Fruit fly (Drosophila melanogaster): Measurements from ENCODE around the gene Or35a.
A peak's percentile ranks its signal among the peaks of the same experiment; 100 is the strongest.

The Or35a gene

DNA sequence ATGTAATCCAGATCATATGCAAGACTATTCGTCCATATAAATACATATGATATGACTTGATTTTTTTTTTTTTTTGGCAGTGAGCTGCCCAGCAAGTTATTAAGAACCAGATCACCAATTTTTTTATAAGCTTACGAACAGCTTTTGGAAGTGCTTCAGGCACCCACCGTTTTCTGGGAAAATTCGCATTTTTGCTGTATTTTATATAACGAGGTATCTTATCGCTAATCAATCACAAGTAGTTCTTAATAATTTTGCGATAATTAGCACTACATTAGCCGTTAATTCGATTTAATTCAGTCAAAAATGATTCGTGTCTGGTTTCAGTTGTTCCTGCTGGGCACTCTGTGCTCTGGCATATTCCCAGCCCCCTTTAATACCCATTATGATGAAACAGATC lies 5.0 kb upstream of the Or35a start, which contains the start of gene CG7631:
CG7631 (plus strand) TSS at position 301 of the 400 bp plus-strand sequence.
- no peak for TF ChIP-seq rib (GFP tag; IDR thresholded peaks at IDR 0.05)
- TF ChIP-seq CG14441 (GFP tag; IDR thresholded peaks at IDR 0.05): no peak
- TF ChIP-seq ro (GFP tag; IDR thresholded peaks at IDR 0.05): no peak
- TF ChIP-seq Ets65A (GFP tag): peak; percentile 20

DNA sequence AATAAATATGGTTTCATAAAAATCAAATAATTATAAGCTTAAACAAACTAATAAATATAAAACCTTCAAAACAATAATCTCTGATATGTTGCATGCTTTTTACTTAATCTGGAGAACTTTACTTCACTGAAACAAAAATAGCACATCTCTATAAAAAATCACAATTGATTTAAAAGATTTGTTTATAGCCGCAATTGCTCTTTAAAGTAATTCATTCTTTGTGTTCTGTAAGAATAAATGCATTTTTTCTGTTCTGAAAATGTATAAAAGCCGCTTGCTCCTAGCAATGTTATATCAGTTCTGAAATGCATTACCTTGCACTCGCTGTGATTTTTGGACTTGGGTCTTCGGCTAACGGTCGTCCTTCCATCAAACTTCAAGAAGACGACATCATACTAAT lies 6.7 kb downstream of the Or35a start, which contains the start of gene CG11865:
CG11865 (plus strand) TSS at position 301 of the 400 bp plus-strand sequence.
- TF ChIP-seq CG14441 (GFP tag; IDR thresholded peaks at IDR 0.05): no peak
- no peak for TF ChIP-seq exex (tag; optimal IDR thresholded peaks at IDR 0.05)
- TF ChIP-seq CG31441 (GFP tag; IDR thresholded peaks at IDR 0.05): no peak
- TF ChIP-seq bab2 (GFP tag; optimal IDR thresholded peaks at IDR 0.05): no peak
- no peak for TF ChIP-seq row (GFP tag; IDR thresholded peaks at IDR 0.05)
- no peak for TF ChIP-seq CG12744 (GFP tag; optimal IDR thresholded peaks at IDR 0.05)
- no peak for TF ChIP-seq CG4360 (GFP tag; IDR thresholded peaks at IDR 0.05)
- TF ChIP-seq wor (GFP tag; IDR thresholded peaks at IDR 0.05): no peak
- TF ChIP-seq slp2 (GFP tag; optimal IDR thresholded peaks at IDR 0.05): no peak
- TF ChIP-seq kay (GFP tag; optimal IDR thresholded peaks at IDR 0.05): no peak
- TF ChIP-seq az2 (GFP tag; optimal IDR thresholded peaks at IDR 0.05): no peak
- no peak for TF ChIP-seq CG30020 (tag; optimal IDR thresholded peaks at IDR 0.05)
- TF ChIP-seq CG18476 (GFP tag; optimal IDR thresholded peaks at IDR 0.05): no peak
- no peak for TF ChIP-seq Chrac-16 (GFP tag; optimal IDR thresholded peaks at IDR 0.05)
- no peak for TF ChIP-seq corto (GFP tag; optimal IDR thresholded peaks at IDR 0.05)
- no peak for TF ChIP-seq prd (optimal IDR thresholded peaks at IDR 0.05)
- no peak for TF ChIP-seq prd (GFP tag; IDR thresholded peaks at IDR 0.05)
- TF ChIP-seq ewg (GFP tag; optimal IDR thresholded peaks at IDR 0.05): no peak

DNA sequence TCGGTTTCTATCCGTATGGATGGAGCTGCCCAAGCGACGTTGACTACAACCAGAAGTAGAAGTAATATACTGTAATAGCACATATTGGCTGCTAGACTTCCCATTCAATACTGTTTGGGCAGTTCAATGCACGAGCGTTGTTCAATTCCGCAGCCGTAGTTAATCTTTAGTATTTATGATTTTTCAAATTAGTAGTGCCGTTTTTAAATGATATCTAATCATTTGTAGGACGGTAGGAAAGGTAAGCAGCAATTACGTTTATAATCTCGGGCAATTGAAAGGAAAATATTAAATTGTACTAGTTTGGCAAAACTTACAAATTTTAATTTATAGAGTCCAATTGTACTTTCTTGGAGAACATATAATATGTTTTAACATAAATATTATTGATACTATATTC lies 7.1 kb downstream of the Or35a start, which contains the start of gene CG15253:
CG15253 (minus strand) TSS at position 101 of the 400 bp plus-strand sequence.
- TF ChIP-seq Tbp (GFP tag; optimal IDR thresholded peaks at IDR 0.05) (no peak), CG12659 (GFP tag; optimal IDR thresholded peaks at IDR 0.05) (no peak), exex (tag; optimal IDR thresholded peaks at IDR 0.05) (peak; percentile 65)

DNA sequence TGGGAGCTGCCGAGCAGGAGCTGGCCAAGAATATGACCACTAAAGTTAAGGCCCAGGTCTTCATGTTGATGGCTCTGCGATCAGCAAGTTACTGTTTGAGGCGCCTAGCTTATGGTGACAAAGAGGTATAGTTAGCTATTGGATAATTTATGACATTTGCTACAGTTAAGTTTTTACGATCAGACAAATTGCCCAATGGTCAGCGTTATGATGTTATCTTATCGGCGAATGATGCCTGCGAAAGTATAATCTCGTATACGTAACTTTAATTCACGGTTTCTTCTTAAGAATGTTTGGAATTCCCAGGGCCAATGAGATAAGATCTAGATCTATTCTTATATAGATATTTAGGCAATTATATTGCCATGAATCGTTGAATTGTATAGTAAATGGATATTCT lies 8.6 kb downstream of the Or35a start, which contains the start of gene CG15254:
CG15254 (minus strand) TSS at position 101 of the 400 bp plus-strand sequence.
- TF ChIP-seq exex (tag; optimal IDR thresholded peaks at IDR 0.05) (peak; percentile 47), CG13424 (tag; optimal IDR thresholded peaks at IDR 0.05) (no peak)

DNA sequence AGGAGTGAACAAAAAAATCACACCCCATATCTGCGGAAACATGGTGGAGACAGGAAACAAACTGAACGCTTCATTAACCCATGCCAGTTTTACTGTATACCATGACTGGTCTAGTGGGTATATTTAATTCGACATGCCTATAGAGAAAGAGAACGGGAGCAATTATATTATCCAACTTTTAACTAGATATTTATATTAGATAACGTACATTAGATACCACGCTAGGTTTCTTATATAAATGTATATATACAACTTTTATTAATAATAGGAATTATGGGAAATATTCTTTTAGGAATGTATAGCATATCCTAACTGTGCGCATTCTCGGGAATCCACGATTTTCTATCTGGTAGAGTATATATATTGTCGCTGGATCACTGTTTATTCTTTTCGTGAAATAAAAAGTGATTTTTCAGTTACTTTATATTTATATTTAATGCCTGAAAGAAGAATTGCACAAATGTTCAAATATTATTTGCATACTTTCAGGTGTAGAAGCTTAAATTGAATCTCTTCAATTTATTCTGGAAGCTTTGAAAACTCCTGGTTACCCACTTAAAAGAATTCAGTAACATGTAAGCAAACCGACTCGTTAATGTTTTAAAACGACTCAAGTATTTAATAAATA lies 10.0 kb downstream of the Or35a start, which contains the start of gene Semp1:
Semp1 (minus strand) TSS at position 51 of the 628 bp plus-strand sequence.
- TF ChIP-seq CG3995 (GFP tag; optimal IDR thresholded peaks at IDR 0.05): peak; percentile 95
- TF ChIP-seq sima (GFP tag; optimal IDR thresholded peaks at IDR 0.05): no peak
- no peak for TF ChIP-seq sr (GFP tag; IDR thresholded peaks at IDR 0.05)
- no peak for TF ChIP-seq Max (GFP tag; optimal IDR thresholded peaks at IDR 0.05)
- TF ChIP-seq trh (GFP tag; optimal IDR thresholded peaks at IDR 0.05): no peak
- TF ChIP-seq run (tag; optimal IDR thresholded peaks at IDR 0.05): no peak
- TF ChIP-seq gcm2 (GFP tag; optimal IDR thresholded peaks at IDR 0.05): no peak
- peak; percentile 5 for TF ChIP-seq stwl (tag; optimal IDR thresholded peaks at IDR 0.05)
- TF ChIP-seq Nf-YC (tag; optimal IDR thresholded peaks at IDR 0.05): no peak
- TF ChIP-seq CG4730 (GFP tag; IDR thresholded peaks at IDR 0.05): no peak
- no peak for TF ChIP-seq rib (GFP tag; IDR thresholded peaks at IDR 0.05)
- no peak for TF ChIP-seq her (GFP tag; optimal IDR thresholded peaks at IDR 0.05)
- no peak for TF ChIP-seq CG9797 (GFP tag; optimal IDR thresholded peaks at IDR 0.05)

All from whole organism, embryonic.